Worm (Caenorhabditis elegans) whole organism, young adult: Measurements from ENCODE around the gene rad-54.L2.

ENCODE experiments used
- F49E8.2 ChIP-seq: sonication (generic microtip); optimal IDR thresholded peaks from 3 replicates; lab custom pipeline; 2017; ENCODE audit warnings: missing genetic modification characterization, mild to moderate bottlenecking, missing compliant biosample characterization, antibody characterized with exemption, moderate library complexity; ENCODE audit not compliant: insufficient read depth
- dox-1 ChIP-seq: fragments of 200-800 bp; sonication (Bioruptor generic); IDR thresholded peaks from 2 replicates; pipeline ENCODE4 v1.3.6; 2022; ENCODE audit warnings: missing genetic modification reagents, missing genetic modification characterization, missing compliant biosample characterization
- efl-1 ChIP-seq: fragments of 150-350 bp; optimal IDR thresholded peaks from 2 replicates; lab custom pipeline; 2014; ENCODE audit warnings: missing biosample characterization, missing genetic modification reagents, missing genetic modification characterization
- hmg-20 ChIP-seq: fragments of 200-800 bp; sonication (Bioruptor generic); IDR thresholded peaks from 2 replicates; pipeline ENCODE4 v1.3.6; 2022; ENCODE audit warnings: missing genetic modification reagents, missing genetic modification characterization, missing compliant biosample characterization
- lin-40 ChIP-seq: sonication (generic microtip); optimal IDR thresholded peaks from 2 replicates; lab custom pipeline; 2016; ENCODE audit warnings: missing genetic modification characterization, mild to moderate bottlenecking, missing compliant biosample characterization, missing genotype, missing genetic modification reagents

- TF ChIP-seq hmg-20 (GFP tag; lab: Robert Waterston, UW) (no peak), efl-1 (GFP tag; lab: Kevin White, UChicago) (no peak), lin-40 (tag; lab: Kevin White, UChicago) (no peak), F49E8.2 (tag; lab: Kevin White, UChicago) (no peak), dox-1 (no peak)
Measured at ce11 chrIV:8872958-8873357, 20.9 kb upstream of the rad-54.L2 start, which contains the start of gene C09G9.3.
